Worm (Caenorhabditis elegans) whole organism, L3 larva: ENCODE data around the gene emre-1.

Experiments used
- R02D3.7 ChIP-seq: fragments of 150-350 bp; optimal IDR thresholded peaks from 2 replicates; lab custom pipeline; 2014; ENCODE audit warnings: missing biosample characterization, missing genetic modification characterization
- aly-2 ChIP-seq: fragments of 150-350 bp; optimal IDR thresholded peaks from 2 replicates; lab custom pipeline; 2014; ENCODE audit warnings: missing biosample characterization, missing genetic modification characterization
- ceh-16 ChIP-seq: sonication (generic microtip); optimal IDR thresholded peaks from 2 replicates; lab custom pipeline; 2017; ENCODE audit warnings: missing biosample characterization, missing genetic modification characterization
- elt-1 ChIP-seq: fragments of 150-350 bp; optimal IDR thresholded peaks from 2 replicates; lab custom pipeline; 2014; ENCODE audit warnings: missing biosample characterization, missing genetic modification characterization
- fos-1 ChIP-seq: fragments of 150-350 bp; optimal IDR thresholded peaks from 2 replicates; lab custom pipeline; 2014; ENCODE audit warnings: missing biosample characterization, missing genetic modification characterization
- lin-39 ChIP-seq: fragments of 150-350 bp; optimal IDR thresholded peaks from 2 replicates; lab custom pipeline; 2018; ENCODE audit warnings: missing biosample characterization, missing genetic modification reagents, missing genetic modification characterization
- nhr-76 ChIP-seq: fragments of 150-350 bp; sonication (generic microtip); optimal IDR thresholded peaks from 5 replicates; lab custom pipeline; 2014; ENCODE audit warnings: missing biosample characterization, missing genetic modification characterization
- nhr-77 ChIP-seq: fragments of 150-350 bp; optimal IDR thresholded peaks from 2 replicates; lab custom pipeline; 2014; ENCODE audit warnings: missing biosample characterization, missing genetic modification characterization
- snpc-4 ChIP-seq: fragments of 150-350 bp; optimal IDR thresholded peaks from 2 replicates; lab custom pipeline; 2014; ENCODE audit warnings: missing biosample characterization, missing genetic modification characterization
- unc-39 ChIP-seq: sonication (generic microtip); optimal IDR thresholded peaks from 4 replicates; lab custom pipeline; 2017; ENCODE audit warnings: missing biosample characterization, missing genetic modification characterization
- zag-1 ChIP-seq: fragments of 150-350 bp; optimal IDR thresholded peaks from 2 replicates; lab custom pipeline; 2014; ENCODE audit warnings: missing biosample characterization, missing genetic modification characterization
- ztf-11 ChIP-seq: fragments of 150-350 bp; optimal IDR thresholded peaks from 2 replicates; lab custom pipeline; 2014; ENCODE audit warnings: missing biosample characterization, missing genetic modification characterization

DNA sequence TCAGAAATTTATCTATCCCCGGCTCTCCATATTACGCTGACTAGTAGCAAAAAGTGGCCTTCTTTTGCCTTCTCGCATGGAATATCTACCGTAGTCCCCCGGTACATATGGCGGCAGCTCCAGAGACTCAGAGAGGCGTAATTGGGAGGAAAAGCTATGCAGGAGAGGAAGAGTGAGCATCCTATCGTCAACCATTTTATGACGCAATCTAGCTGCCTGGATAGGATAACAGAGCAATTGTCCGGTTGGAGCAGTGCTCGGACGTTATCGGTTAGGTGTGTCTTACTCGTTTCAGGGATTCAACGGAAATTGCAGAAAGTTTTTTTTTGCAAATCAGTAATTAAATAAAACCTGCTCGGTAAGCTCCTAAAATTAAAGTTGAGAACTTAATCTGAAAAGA lies 22.3 kb upstream of the emre-1 start:
- TF ChIP-seq ztf-11 (tag; lab: Kevin White, UChicago) (no peak), fos-1 (no peak), ceh-16 (tag; lab: Kevin White, UChicago) (no peak), lin-39 (tag; lab: Kevin White, UChicago) (no peak), elt-1 (tag; lab: Kevin White, UChicago) (no peak), zag-1 (tag; lab: Kevin White, UChicago) (no peak), aly-2 (tag; lab: Kevin White, UChicago) (no peak), nhr-77 (no peak), snpc-4 (tag; lab: Kevin White, UChicago) (no peak), R02D3.7 (no peak), unc-39 (tag; lab: Kevin White, UChicago) (no peak), nhr-76 (tag; lab: Kevin White, UChicago) (no peak)
